Worm (Caenorhabditis elegans) whole organism, L3 larva: ENCODE data around the gene Y71H2AM.29.
"Not testable (repeated sequence)": the region's sequence is repeated elsewhere in the genome, so short reads cannot be mapped to it uniquely, and the experiment has no call there.

ENCODE experiments used
- aly-2 ChIP-seq: fragments of 150-350 bp; optimal IDR thresholded peaks from 2 replicates; lab custom pipeline; 2014; ENCODE audit warnings: missing biosample characterization, missing genetic modification characterization
- ceh-28 ChIP-seq: fragments of 150-350 bp; optimal IDR thresholded peaks from 2 replicates; lab custom pipeline; 2014; ENCODE audit warnings: missing biosample characterization, missing genetic modification reagents, missing genetic modification characterization
- ceh-9 ChIP-seq: sonication (generic microtip); optimal IDR thresholded peaks from 2 replicates; lab custom pipeline; 2018; ENCODE audit warnings: missing biosample characterization, missing genetic modification characterization
- egl-27 ChIP-seq: sonication (generic microtip); optimal IDR thresholded peaks from 4 replicates; lab custom pipeline; 2017; ENCODE audit warnings: missing biosample characterization, missing genetic modification reagents, missing genetic modification characterization
- egl-5 ChIP-seq: fragments of 150-350 bp; optimal IDR thresholded peaks from 2 replicates; lab custom pipeline; 2017; ENCODE audit warnings: missing biosample characterization, missing genetic modification reagents, missing genetic modification characterization, inconsistent platforms
- fkh-10 ChIP-seq: sonication (generic microtip); optimal IDR thresholded peaks from 2 replicates; lab custom pipeline; 2017; ENCODE audit warnings: missing biosample characterization, missing genetic modification reagents, missing genetic modification characterization
- fos-1 ChIP-seq: fragments of 150-350 bp; optimal IDR thresholded peaks from 2 replicates; lab custom pipeline; 2014; ENCODE audit warnings: missing biosample characterization, missing genetic modification characterization
- hmg-11 ChIP-seq: sonication (generic microtip); optimal IDR thresholded peaks from 2 replicates; lab custom pipeline; 2016; ENCODE audit warnings: missing genetic modification characterization, missing compliant biosample characterization
- lin-15B ChIP-seq: fragments of 150-350 bp; optimal IDR thresholded peaks from 2 replicates; lab custom pipeline; 2014; ENCODE audit warnings: missing biosample characterization, missing genetic modification characterization
- mml-1 ChIP-seq: fragments of 150-350 bp; sonication (generic microtip); optimal IDR thresholded peaks from 3 replicates; lab custom pipeline; 2014; ENCODE audit warnings: missing biosample characterization, missing genetic modification characterization
- nfya-1 ChIP-seq: sonication (generic microtip); optimal IDR thresholded peaks from 2 replicates; lab custom pipeline; 2017; ENCODE audit warnings: missing genetic modification characterization, mild to moderate bottlenecking, missing compliant biosample characterization, antibody characterized with exemption, moderate library complexity; ENCODE audit not compliant: insufficient read depth
- nhr-12 ChIP-seq: fragments of 150-350 bp; optimal IDR thresholded peaks from 2 replicates; lab custom pipeline; 2014; ENCODE audit warnings: missing biosample characterization, missing genetic modification characterization
- nhr-23 ChIP-seq: fragments of 150-350 bp; optimal IDR thresholded peaks from 2 replicates; lab custom pipeline; 2014; ENCODE audit warnings: missing biosample characterization, missing genetic modification reagents, missing genetic modification characterization
- nhr-76 ChIP-seq: fragments of 150-350 bp; sonication (generic microtip); optimal IDR thresholded peaks from 5 replicates; lab custom pipeline; 2014; ENCODE audit warnings: missing biosample characterization, missing genetic modification characterization
- nhr-77 ChIP-seq: fragments of 150-350 bp; optimal IDR thresholded peaks from 2 replicates; lab custom pipeline; 2014; ENCODE audit warnings: missing biosample characterization, missing genetic modification characterization
- pha-4 ChIP-seq: fragments of 150-350 bp; optimal IDR thresholded peaks from 2 replicates; lab custom pipeline; 2014; ENCODE audit warnings: missing biosample characterization, missing genetic modification reagents, missing genetic modification characterization
- pqm-1 ChIP-seq: fragments of 150-350 bp; optimal IDR thresholded peaks from 2 replicates; lab custom pipeline; 2017; ENCODE audit warnings: missing biosample characterization, missing genetic modification characterization, inconsistent platforms
- sea-2 ChIP-seq: fragments of 150-350 bp; sonication (generic microtip); optimal IDR thresholded peaks from 4 replicates; lab custom pipeline; 2014; ENCODE audit warnings: missing biosample characterization, missing genetic modification reagents, missing genetic modification characterization
- skn-1 ChIP-seq: fragments of 150-350 bp; optimal IDR thresholded peaks from 2 replicates; lab custom pipeline; 2014; ENCODE audit warnings: missing biosample characterization, missing genetic modification characterization
- unc-62 ChIP-seq: fragments of 150-350 bp; sonication (generic microtip); optimal IDR thresholded peaks from 4 replicates; lab custom pipeline; 2014; ENCODE audit warnings: missing biosample characterization, missing genetic modification reagents, missing genetic modification characterization
- zag-1 ChIP-seq: fragments of 150-350 bp; optimal IDR thresholded peaks from 2 replicates; lab custom pipeline; 2014; ENCODE audit warnings: missing biosample characterization, missing genetic modification characterization
- ztf-11 ChIP-seq: fragments of 150-350 bp; optimal IDR thresholded peaks from 2 replicates; lab custom pipeline; 2014; ENCODE audit warnings: missing biosample characterization, missing genetic modification characterization

Gene Y71H2AM.29

DNA sequence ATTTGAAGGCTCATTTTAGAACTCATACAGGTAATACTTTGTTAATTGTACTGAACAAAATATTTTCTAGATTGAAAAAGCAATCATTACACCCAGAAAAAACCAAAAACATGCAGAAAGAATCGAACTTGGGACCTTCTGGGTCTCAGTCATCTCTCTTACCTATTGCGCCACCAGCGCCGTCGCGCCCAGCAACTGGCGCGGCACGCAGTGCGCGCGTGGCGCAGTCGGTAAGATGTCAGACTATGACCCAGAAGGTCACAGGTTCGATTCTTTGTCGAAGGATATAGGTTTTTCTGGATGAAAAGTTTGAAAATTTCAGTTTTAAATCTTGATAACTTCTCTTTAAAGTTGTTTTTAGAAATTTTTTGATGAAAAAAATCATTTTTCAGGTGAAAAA is 47.1 kb downstream of the Y71H2AM.29 start:
- no peak for TF ChIP-seq zag-1 (tag; lab: Kevin White, UChicago)
- no peak for TF ChIP-seq mml-1 (tag; lab: Kevin White, UChicago)
- TF ChIP-seq skn-1 (tag; lab: Kevin White, UChicago) = no peak
- no peak for TF ChIP-seq egl-27 (tag; lab: Kevin White, UChicago)
- TF ChIP-seq sea-2 = no peak
- TF ChIP-seq pqm-1 (tag; lab: Kevin White, UChicago) = no peak
- TF ChIP-seq nhr-77 (tag; lab: Kevin White, UChicago) = no peak
- no peak for TF ChIP-seq aly-2 (tag; lab: Kevin White, UChicago)
- no peak for TF ChIP-seq ztf-11 (tag; lab: Kevin White, UChicago)
- no peak for TF ChIP-seq nhr-12 (tag; lab: Kevin White, UChicago)
- TF ChIP-seq ceh-28 (tag; lab: Kevin White, UChicago) = no peak
- TF ChIP-seq nhr-23 (tag; lab: Kevin White, UChicago) = no peak
- TF ChIP-seq lin-15B (tag; lab: Kevin White, UChicago) = no peak
- no peak for TF ChIP-seq fos-1 (tag; lab: Kevin White, UChicago)
- TF ChIP-seq pha-4 (tag; lab: Kevin White, UChicago) = no peak

DNA sequence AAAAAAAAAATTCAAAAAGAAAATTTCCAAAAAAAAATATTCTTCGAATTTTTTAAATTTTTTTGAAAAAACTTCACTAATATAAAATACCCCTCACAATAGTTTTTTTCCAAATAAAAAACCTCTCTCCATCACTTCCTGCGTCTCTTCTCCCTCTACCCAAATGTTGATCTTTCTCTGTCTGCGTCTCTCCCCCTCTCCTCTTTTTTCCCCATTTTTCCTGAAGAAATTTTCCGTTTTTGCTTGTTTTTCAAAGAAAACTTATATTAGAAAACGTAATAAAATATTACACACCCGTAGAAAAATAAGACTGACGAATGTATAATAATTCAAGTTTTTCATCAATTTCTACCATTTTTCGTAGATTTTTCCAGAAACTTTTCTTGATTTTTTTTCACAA is 48.5 kb downstream of the Y71H2AM.29 start:
- no peak for TF ChIP-seq ceh-9 (tag; lab: Kevin White, UChicago)
- peak; percentile 11 for TF ChIP-seq pha-4 (tag; lab: Kevin White, UChicago)
- TF ChIP-seq unc-62 (GFP tag; lab: Kevin White, UChicago) = no peak
- TF ChIP-seq mml-1 (tag; lab: Kevin White, UChicago) = no peak
- TF ChIP-seq nfya-1 (tag; lab: Kevin White, UChicago) = peak; percentile 8
- TF ChIP-seq ceh-28 (tag; lab: Kevin White, UChicago) = no peak
- peak; percentile 49 for TF ChIP-seq hmg-11 (tag; lab: Kevin White, UChicago)
- TF ChIP-seq nhr-76 (tag; lab: Kevin White, UChicago) = no peak

ce11 chrIII:2881989-2882388 is 49.4 kb downstream of the Y71H2AM.29 start, which contains the start of gene F56F11.2:
Gene F56F11.2 (plus strand): TSS chrIII:2882289.
- TF ChIP-seq fkh-10 (GFP tag; lab: Kevin White, UChicago); unc-62 (GFP tag; lab: Kevin White, UChicago); egl-5: not testable (repeated sequence)
